Fruit fly (Drosophila melanogaster) whole organism, embryonic: Measurements from ENCODE around the gene CG9837.

ENCODE experiments used
- Bgb ChIP-seq: fragments of 200-800 bp; sonication (Bioruptor generic); IDR thresholded peaks from 2 replicates; pipeline ENCODE4 v1.3.6; 2022; ENCODE audit warnings: missing biosample characterization, missing genetic modification characterization; ENCODE audit not compliant: partially characterized antibody
- CG10147 ChIP-seq: fragments of 200-800 bp; sonication (Bioruptor generic); optimal IDR thresholded peaks from 2 replicates; lab custom pipeline; 2019; ENCODE audit warnings: missing biosample characterization, mild to moderate bottlenecking, missing genetic modification characterization, moderate library complexity
- CG10979 ChIP-seq: fragments of 200-800 bp; sonication (Bioruptor generic); optimal IDR thresholded peaks from 2 replicates; lab custom pipeline; 2018; ENCODE audit warnings: missing biosample characterization, mild to moderate bottlenecking, missing genetic modification characterization, moderate library complexity
- CG11085 ChIP-seq: fragments of 200-800 bp; sonication (Bioruptor generic); IDR thresholded peaks from 2 replicates; pipeline ENCODE4 v1.3.6; 2022; ENCODE audit warnings: missing biosample characterization, missing genetic modification characterization
- CG11247 ChIP-seq: fragments of 200-800 bp; sonication (Bioruptor generic); IDR thresholded peaks from 2 replicates; pipeline ENCODE4 v1.3.6; 2022; ENCODE audit warnings: missing biosample characterization, missing genetic modification characterization
- CG11560 ChIP-seq: fragments of 200-800 bp; sonication (Bioruptor generic); IDR thresholded peaks from 3 replicates; pipeline ENCODE4 v1.3.6; 2022; ENCODE audit warnings: missing biosample characterization, missing genetic modification characterization
- CG12155 ChIP-seq: fragments of 200-800 bp; sonication (Bioruptor generic); optimal IDR thresholded peaks from 3 replicates; lab custom pipeline; 2016; ENCODE audit warnings: missing biosample characterization, missing genetic modification characterization
- CG12219 ChIP-seq: fragments of 200-800 bp; sonication (Bioruptor generic); optimal IDR thresholded peaks from 3 replicates; lab custom pipeline; 2018; ENCODE audit warnings: missing biosample characterization, mild to moderate bottlenecking, missing genetic modification characterization
- CG14667 ChIP-seq: fragments of 200-800 bp; sonication (Bioruptor generic); IDR thresholded peaks from 2 replicates; pipeline ENCODE4 v1.3.6; 2022; ENCODE audit warnings: missing biosample characterization, missing genetic modification characterization
- CG1647 ChIP-seq: fragments of 200-800 bp; sonication (Bioruptor generic); optimal IDR thresholded peaks from 3 replicates; lab custom pipeline; 2016; ENCODE audit warnings: missing biosample characterization, missing genetic modification characterization
- CG16779 ChIP-seq: fragments of 200-800 bp; sonication (Bioruptor generic); IDR thresholded peaks from 2 replicates; pipeline ENCODE4 v1.3.6; 2022; ENCODE audit warnings: missing biosample characterization, missing genetic modification characterization
- CG18262 ChIP-seq: fragments of 200-800 bp; optimal IDR thresholded peaks from 3 replicates; lab custom pipeline; 2019; ENCODE audit warnings: missing biosample characterization, mild to moderate bottlenecking, missing genetic modification characterization, moderate library complexity
- CG18764 ChIP-seq: fragments of 200-800 bp; sonication (Bioruptor generic); optimal IDR thresholded peaks from 3 replicates; lab custom pipeline; 2016; ENCODE audit warnings: missing biosample characterization, missing genetic modification characterization
- CG2129 ChIP-seq: fragments of 200-800 bp; sonication (Bioruptor generic); IDR thresholded peaks from 2 replicates; pipeline ENCODE4 v1.3.6; 2022; ENCODE audit warnings: missing biosample characterization, missing genetic modification characterization; ENCODE audit not compliant: partially characterized antibody
- CG30020 ChIP-seq: fragments of 200-800 bp; optimal IDR thresholded peaks from 2 replicates; lab custom pipeline; 2019; ENCODE audit warnings: missing biosample characterization, mild to moderate bottlenecking, missing genetic modification characterization, moderate library complexity
- CG3726 ChIP-seq: fragments of 200-800 bp; sonication (Bioruptor generic); IDR thresholded peaks from 3 replicates; pipeline ENCODE4, ENCODE4 v1.3.6; 2022; ENCODE audit warnings: missing biosample characterization, missing genetic modification characterization
- CG3847 ChIP-seq: fragments of 200-800 bp; sonication (Bioruptor generic); IDR thresholded peaks from 2 replicates; pipeline ENCODE4 v1.3.6; 2022; ENCODE audit warnings: missing biosample characterization, missing genetic modification characterization
- CG4424 ChIP-seq: fragments of 200-800 bp; sonication (Bioruptor generic); optimal IDR thresholded peaks from 3 replicates; lab custom pipeline; 2016; ENCODE audit warnings: missing biosample characterization, missing genetic modification characterization
- CG4820 ChIP-seq: fragments of 200-800 bp; sonication (Bioruptor generic); optimal IDR thresholded peaks from 3 replicates; lab custom pipeline; 2016; ENCODE audit warnings: missing biosample characterization, missing genetic modification characterization
- CG7372 ChIP-seq: fragments of 200-800 bp; sonication (Bioruptor generic); IDR thresholded peaks from 2 replicates; pipeline ENCODE4 v1.3.6; 2022; ENCODE audit warnings: missing biosample characterization, missing genetic modification characterization
- CG9437 ChIP-seq: fragments of 200-800 bp; sonication (Bioruptor generic); optimal IDR thresholded peaks from 2 replicates; lab custom pipeline; 2018; ENCODE audit warnings: missing biosample characterization, mild to moderate bottlenecking, missing genetic modification characterization
- D19A ChIP-seq: fragments of 200-800 bp; optimal IDR thresholded peaks from 3 replicates; lab custom pipeline; 2019; ENCODE audit warnings: missing biosample characterization, mild to moderate bottlenecking, missing genetic modification characterization, moderate library complexity
- D19B ChIP-seq: fragments of 200-800 bp; sonication (Bioruptor generic); optimal IDR thresholded peaks from 2 replicates; lab custom pipeline; 2017; ENCODE audit warnings: missing biosample characterization, mild to moderate bottlenecking, missing genetic modification characterization
- Dad ChIP-seq: fragments of 200-800 bp; sonication (Bioruptor generic); optimal IDR thresholded peaks from 3 replicates; lab custom pipeline; 2016; ENCODE audit warnings: missing biosample characterization, missing genetic modification characterization
- Dip3 ChIP-seq: fragments of 200-800 bp; sonication (Bioruptor generic); optimal IDR thresholded peaks from 3 replicates; lab custom pipeline; 2016; ENCODE audit warnings: missing biosample characterization, missing genetic modification characterization
- Doc2 ChIP-seq: fragments of 200-800 bp; sonication (Bioruptor generic); IDR thresholded peaks from 2 replicates; pipeline ENCODE4 v1.3.6; 2022; ENCODE audit warnings: missing biosample characterization, missing genetic modification characterization
- E2f2 ChIP-seq: fragments of 200-800 bp; sonication (Bioruptor generic); IDR thresholded peaks from 2 replicates; pipeline ENCODE4 v1.3.6; 2022; ENCODE audit warnings: missing biosample characterization, missing genetic modification characterization
- HLH3B ChIP-seq: fragments of 200-800 bp; sonication (Bioruptor generic); IDR thresholded peaks from 2 replicates; pipeline ENCODE4 v1.3.6; 2022; ENCODE audit warnings: missing biosample characterization, missing genetic modification characterization
- MBD-R2 ChIP-seq: fragments of 200-800 bp; sonication (Bioruptor generic); IDR thresholded peaks from 2 replicates; pipeline ENCODE4 v1.3.6; 2022; ENCODE audit warnings: missing biosample characterization, missing genetic modification characterization
- Mes4 ChIP-seq: fragments of 200-800 bp; sonication (Bioruptor generic); optimal IDR thresholded peaks from 2 replicates; lab custom pipeline; 2016; ENCODE audit warnings: missing biosample characterization, missing genetic modification characterization
- Rx ChIP-seq: fragments of 200-800 bp; sonication (Bioruptor generic); IDR thresholded peaks from 2 replicates; pipeline ENCODE4 v1.3.6; 2022; ENCODE audit warnings: missing biosample characterization, missing genetic modification characterization
- Side ChIP-seq: fragments of 200-800 bp; sonication (Bioruptor generic); optimal IDR thresholded peaks from 2 replicates; lab custom pipeline; 2016; ENCODE audit warnings: missing biosample characterization, missing genetic modification characterization
- Spps ChIP-seq: fragments of 200-800 bp; sonication (Bioruptor generic); optimal IDR thresholded peaks from 2 replicates; lab custom pipeline; 2018; ENCODE audit warnings: missing biosample characterization, mild to moderate bottlenecking, missing genetic modification characterization
- YL-1 ChIP-seq: fragments of 200-800 bp; sonication (Bioruptor generic); optimal IDR thresholded peaks from 3 replicates; lab custom pipeline; 2017; ENCODE audit warnings: missing biosample characterization, mild to moderate bottlenecking, missing genetic modification characterization
- al ChIP-seq: fragments of 200-800 bp; sonication (Bioruptor generic); IDR thresholded peaks from 2 replicates; pipeline ENCODE4 v1.3.6; 2022; ENCODE audit warnings: missing biosample characterization, missing genetic modification characterization
- amos ChIP-seq: fragments of 200-800 bp; sonication (Bioruptor generic); IDR thresholded peaks from 2 replicates; pipeline ENCODE4 v1.3.6; 2022; ENCODE audit warnings: missing biosample characterization, missing genetic modification characterization; ENCODE audit not compliant: partially characterized antibody
- cato ChIP-seq: fragments of 200-800 bp; sonication (Bioruptor generic); optimal IDR thresholded peaks from 2 replicates; lab custom pipeline; 2016; ENCODE audit warnings: missing biosample characterization, missing genetic modification characterization, borderline replicate concordance
- emc ChIP-seq: fragments of 200-800 bp; sonication (Bioruptor generic); optimal IDR thresholded peaks from 2 replicates; lab custom pipeline; 2016; ENCODE audit warnings: missing biosample characterization, missing genetic modification characterization
- ftz-f1 ChIP-seq: fragments of 200-800 bp; sonication (Bioruptor generic); optimal IDR thresholded peaks from 2 replicates; lab custom pipeline; 2016; ENCODE audit warnings: missing biosample characterization, missing genetic modification characterization
- grau ChIP-seq: fragments of 200-800 bp; optimal IDR thresholded peaks from 3 replicates; lab custom pipeline; 2019; ENCODE audit warnings: missing biosample characterization, mild to moderate bottlenecking, missing genetic modification characterization, moderate library complexity
- hkb ChIP-seq, 2 experiments: fragments of 200-800 bp in 1 of 2; fragments of >200 bp in 1 of 2; sonication (Bioruptor generic) in 1 of 2; IDR thresholded peaks in 1 of 2; optimal IDR thresholded peaks in 1 of 2; 2 replicates each; pipeline versions ENCODE4 v1.3.6 to Lab custom; 2017 to 2022; ENCODE audit warnings: missing biosample characterization in 1 of 2, missing genetic modification characterization in 1 of 2
- ind ChIP-seq: fragments of 200-800 bp; sonication (Bioruptor generic); optimal IDR thresholded peaks from 3 replicates; lab custom pipeline; 2016; ENCODE audit warnings: missing biosample characterization, missing genetic modification characterization
- jigr1 ChIP-seq: fragments of 200-800 bp; sonication (Bioruptor generic); IDR thresholded peaks from 3 replicates; pipeline ENCODE4 v1.3.6; 2022; ENCODE audit warnings: missing biosample characterization, missing genetic modification characterization
- nom ChIP-seq: fragments of 200-800 bp; sonication (Bioruptor generic); optimal IDR thresholded peaks from 2 replicates; lab custom pipeline; 2017; ENCODE audit warnings: missing biosample characterization, missing genetic modification characterization, mild to moderate bottlenecking, moderate library complexity, missing genetic modification reagents
- sc ChIP-seq, 3 experiments: fragments of >200 bp in 2 of 3; fragments of 200-800 bp in 1 of 3; sonication (Bioruptor generic) in 1 of 3; optimal IDR thresholded peaks; 2 replicates in 2 of 3; 3 replicates in 1 of 3; lab custom pipeline; 2017; ENCODE audit warnings: mild to moderate bottlenecking in 1 of 3, missing biosample characterization in 1 of 3, missing genetic modification characterization in 1 of 3, missing genetic modification reagents in 1 of 3
- sna ChIP-seq: fragments of 200-800 bp; sonication (Bioruptor generic); IDR thresholded peaks from 2 replicates; pipeline ENCODE4 v1.3.6; 2022; ENCODE audit warnings: missing biosample characterization, missing genetic modification characterization; ENCODE audit not compliant: partially characterized antibody
- tx ChIP-seq: fragments of 200-800 bp; sonication (Bioruptor generic); optimal IDR thresholded peaks from 2 replicates; lab custom pipeline; 2016; ENCODE audit warnings: missing biosample characterization, missing genetic modification characterization
- vvl ChIP-seq: fragments of 200-800 bp; sonication (Bioruptor generic); IDR thresholded peaks from 2 replicates; pipeline ENCODE4 v1.3.6; 2022; ENCODE audit warnings: missing biosample characterization, missing genetic modification characterization
- wor ChIP-seq: fragments of 200-800 bp; sonication (Bioruptor generic); IDR thresholded peaks from 2 replicates; pipeline ENCODE4 v1.3.6; 2022; ENCODE audit warnings: missing biosample characterization, missing genetic modification characterization

The CG9837 gene

dm6 chr3R:8811323-8811936 lies 1.9 kb downstream of the CG9837 start (continued):
- TF ChIP-seq YL-1 (GFP tag; lab: Kevin White, UChicago) = peak; percentile 95
- TF ChIP-seq MBD-R2 = peak; percentile 99
- peak; percentile 100 for TF ChIP-seq D19B (GFP tag; lab: Kevin White, UChicago)
- peak; percentile 98 for TF ChIP-seq CG10979 (tag; lab: Kevin White, UChicago)
- peak; percentile 96 for TF ChIP-seq D19A (tag; lab: Kevin White, UChicago)
- TF ChIP-seq Side (GFP tag; lab: Kevin White, UChicago) = peak; percentile 99
- peak; percentile 98 for TF ChIP-seq CG14667 (GFP tag; lab: Robert Waterston, UW)
- peak; percentile 96 for TF ChIP-seq emc (GFP tag; lab: Kevin White, UChicago)
- no peak; the same call in none of the 2 replicates for TF ChIP-seq Doc2 (GFP tag; lab: Robert Waterston, UW)
- TF ChIP-seq CG4820 = peak; percentile 98
- peak; percentile 93 for TF ChIP-seq Spps (tag; lab: Kevin White, UChicago)
- TF ChIP-seq hkb (optimal IDR thresholded peaks at IDR 0.05; lab: Kevin White, UChicago) = no peak
- TF ChIP-seq hkb (GFP tag; IDR thresholded peaks at IDR 0.05; lab: Robert Waterston, UW) = peak; percentile 99
- peak; percentile 99 for TF ChIP-seq al (GFP tag; lab: Robert Waterston, UW)
- peak; percentile 99 for TF ChIP-seq CG4424
- TF ChIP-seq CG12155 = peak; percentile 98
- peak; percentile 98 for TF ChIP-seq tx (GFP tag; lab: Kevin White, UChicago)
- peak; percentile 93 for TF ChIP-seq CG11560
- TF ChIP-seq sna = no peak
- peak; percentile 98 for TF ChIP-seq CG16779 (GFP tag; lab: Robert Waterston, UW)
- peak; percentile 99 for TF ChIP-seq CG11247 (GFP tag; lab: Robert Waterston, UW)
- peak; percentile 98 for TF ChIP-seq Mes4 (GFP tag; lab: Kevin White, UChicago)
- peak; percentile 99 for TF ChIP-seq vvl (GFP tag; lab: Robert Waterston, UW)
- peak; percentile 98 for TF ChIP-seq cato (GFP tag; lab: Kevin White, UChicago)
- TF ChIP-seq CG18262 (tag; lab: Kevin White, UChicago) = peak; percentile 98
- TF ChIP-seq jigr1 (GFP tag; lab: Robert Waterston, UW) = peak; percentile 97
- TF ChIP-seq CG10147 (GFP tag; lab: Kevin White, UChicago) = peak; percentile 99
- TF ChIP-seq Bgb (GFP tag; lab: Robert Waterston, UW) = peak; percentile 61; the same call in 1 of the 2 replicates
- peak; percentile 95 for TF ChIP-seq CG9437 (GFP tag; lab: Kevin White, UChicago)
- TF ChIP-seq CG3726 (GFP tag; lab: Robert Waterston, UW) = peak; percentile 97
- peak; percentile 99 for TF ChIP-seq CG1647
- TF ChIP-seq amos (GFP tag; lab: Robert Waterston, UW) = no peak; the same call in 1 of the 2 replicates
- peak; percentile 99 for TF ChIP-seq Dip3
- TF ChIP-seq Dad (GFP tag; lab: Kevin White, UChicago) = peak; percentile 99
- TF ChIP-seq HLH3B (GFP tag; lab: Robert Waterston, UW) = peak; percentile 99
- TF ChIP-seq nom = peak; percentile 97
- TF ChIP-seq E2f2 (GFP tag; lab: Robert Waterston, UW) = peak; percentile 88
- peak; percentile 97 for TF ChIP-seq CG18764 (GFP tag; lab: Kevin White, UChicago)
- TF ChIP-seq CG12219 (GFP tag; lab: Kevin White, UChicago) = peak; percentile 99
- TF ChIP-seq Rx (GFP tag; lab: Robert Waterston, UW) = peak; percentile 98
- peak; percentile 91 for TF ChIP-seq ftz-f1 (GFP tag; lab: Kevin White, UChicago)
- peak; percentile 99 for TF ChIP-seq ind (GFP tag; lab: Kevin White, UChicago)
- no peak for TF ChIP-seq sc (optimal IDR thresholded peaks at IDR 0.05; lab: Kevin White, UChicago)
- TF ChIP-seq sc (GFP tag; optimal IDR thresholded peaks at IDR 0.05; lab: Kevin White, UChicago) = peak; percentile 96
- TF ChIP-seq grau (tag; lab: Kevin White, UChicago) = peak; percentile 98
- peak; percentile 98 for TF ChIP-seq CG11085 (GFP tag; lab: Robert Waterston, UW)
- TF ChIP-seq CG7372 = peak; percentile 99
- TF ChIP-seq wor (GFP tag; lab: Robert Waterston, UW) = peak; percentile 96
- TF ChIP-seq CG30020 (tag; lab: Kevin White, UChicago) = peak; percentile 86
- TF ChIP-seq CG3847 = peak; percentile 99
- TF ChIP-seq CG2129 (GFP tag; lab: Robert Waterston, UW) = no peak
